Worm (Caenorhabditis elegans) whole organism, L1 larva: ENCODE results near the gene aqp-1.

ENCODE experiments used
- F16B12.6 ChIP-seq: fragments of 150-350 bp; optimal IDR thresholded peaks from 2 replicates; lab custom pipeline; 2014; ENCODE audit warnings: missing biosample characterization, missing genetic modification characterization
- aha-1 ChIP-seq: fragments of 150-350 bp; optimal IDR thresholded peaks from 2 replicates; lab custom pipeline; 2014; ENCODE audit warnings: missing biosample characterization, missing genetic modification characterization
- alr-1 ChIP-seq: fragments of 200-800 bp; sonication (Bioruptor generic); optimal IDR thresholded peaks from 2 replicates; lab custom pipeline; 2018; ENCODE audit warnings: borderline replicate concordance, mild to moderate bottlenecking, missing genetic modification characterization, missing compliant biosample characterization
- ama-1 ChIP-seq: fragments of 150-350 bp; optimal IDR thresholded peaks from 2 replicates; lab custom pipeline; 2014
- ceh-63 ChIP-seq: fragments of 200-800 bp; sonication (Bioruptor generic); optimal IDR thresholded peaks from 2 replicates; lab custom pipeline; 2018; ENCODE audit warnings: mild to moderate bottlenecking, missing genetic modification characterization, missing compliant biosample characterization
- ceh-8 ChIP-seq: fragments of 200-800 bp; sonication (Bioruptor generic); optimal IDR thresholded peaks from 2 replicates; lab custom pipeline; 2018; ENCODE audit warnings: mild to moderate bottlenecking, missing genetic modification characterization, moderate library complexity, missing compliant biosample characterization
- ceh-88 ChIP-seq: fragments of 200-800 bp; sonication (Bioruptor generic); IDR thresholded peaks from 2 replicates; pipeline ENCODE4 v1.3.6; 2022; ENCODE audit warnings: missing genetic modification characterization, missing compliant biosample characterization
- ceh-90 ChIP-seq: sonication (generic microtip); optimal IDR thresholded peaks from 2 replicates; lab custom pipeline; 2016; ENCODE audit warnings: missing genetic modification characterization, missing compliant biosample characterization
- ces-1 ChIP-seq: fragments of 150-350 bp; optimal IDR thresholded peaks from 2 replicates; lab custom pipeline; 2014; ENCODE audit warnings: missing biosample characterization, missing genetic modification reagents, missing genetic modification characterization
- dpl-1 ChIP-seq, 3 experiments: fragments of 150-350 bp in 2 of 3; sonication (generic microtip) in 1 of 3; optimal IDR thresholded peaks; 2 replicates each; lab custom pipeline; 2014 to 2017; ENCODE audit warnings: missing biosample characterization in 3 of 3, missing genetic modification characterization in 3 of 3, missing genetic modification reagents in 3 of 3
- dsc-1 ChIP-seq: sonication (generic microtip); optimal IDR thresholded peaks from 2 replicates; lab custom pipeline; 2016; ENCODE audit warnings: mild to moderate bottlenecking, missing genetic modification characterization, missing compliant biosample characterization
- efl-1 ChIP-seq, 4 experiments: fragments of 150-350 bp; optimal IDR thresholded peaks in 3 of 4; peaks in 1 of 4; 1 replicate in 1 of 4; 2 replicates in 3 of 4; lab custom pipeline; 2014; ENCODE audit warnings: missing biosample characterization in 2 of 4, missing genetic modification characterization in 2 of 4, missing genetic modification reagents in 2 of 4
- egl-13 ChIP-seq: sonication (generic microtip); optimal IDR thresholded peaks from 2 replicates; lab custom pipeline; 2016; ENCODE audit warnings: missing genotype, missing genetic modification reagents, missing genetic modification characterization, missing compliant biosample characterization
- elt-2 ChIP-seq: sonication (generic microtip); optimal IDR thresholded peaks from 2 replicates; lab custom pipeline; 2016; ENCODE audit warnings: missing genetic modification characterization, mild to moderate bottlenecking, inconsistent platforms, missing compliant biosample characterization, missing genetic modification reagents
- fkh-10 ChIP-seq: sonication (generic microtip); optimal IDR thresholded peaks from 2 replicates; lab custom pipeline; 2017; ENCODE audit warnings: missing biosample characterization, missing genetic modification reagents, missing genetic modification characterization
- fkh-4 ChIP-seq: sonication (generic microtip); optimal IDR thresholded peaks from 2 replicates; lab custom pipeline; 2016; ENCODE audit warnings: missing compliant biosample characterization, missing genetic modification characterization, borderline replicate concordance
- fkh-8 ChIP-seq: sonication (generic microtip); optimal IDR thresholded peaks from 2 replicates; lab custom pipeline; 2016; ENCODE audit warnings: mild to moderate bottlenecking, missing genetic modification characterization, missing compliant biosample characterization
- hlh-17 ChIP-seq: fragments of 200-800 bp; sonication (Bioruptor generic); optimal IDR thresholded peaks from 2 replicates; lab custom pipeline; 2018; ENCODE audit warnings: missing genetic modification characterization, mild to moderate bottlenecking, missing compliant biosample characterization, moderate library complexity, borderline replicate concordance
- irx-1 ChIP-seq: sonication (generic microtip); optimal IDR thresholded peaks from 2 replicates; lab custom pipeline; 2016; ENCODE audit warnings: missing genetic modification characterization, missing compliant biosample characterization
- isw-1 ChIP-seq: fragments of 200-800 bp; sonication (Bioruptor generic); IDR thresholded peaks from 2 replicates; pipeline ENCODE4 v1.3.6; 2022; ENCODE audit warnings: missing genetic modification characterization, missing compliant biosample characterization
- jun-1 ChIP-seq: fragments of 150-350 bp; optimal IDR thresholded peaks from 2 replicates; lab custom pipeline; 2014; ENCODE audit warnings: missing biosample characterization, missing genetic modification reagents, missing genetic modification characterization
- lin-13 ChIP-seq: fragments of 150-350 bp; optimal IDR thresholded peaks from 2 replicates; lab custom pipeline; 2014; ENCODE audit warnings: missing biosample characterization, missing genetic modification reagents, missing genetic modification characterization
- lin-15B ChIP-seq: fragments of 150-350 bp; sonication (generic microtip); optimal IDR thresholded peaks from 3 replicates; lab custom pipeline; 2014; ENCODE audit warnings: missing biosample characterization, missing genetic modification characterization
- lin-35 ChIP-seq, 2 experiments: fragments of 150-350 bp; optimal IDR thresholded peaks; 2 replicates each; lab custom pipeline; 2014; ENCODE audit warnings: missing biosample characterization in 2 of 2, missing genetic modification characterization in 2 of 2, missing genetic modification reagents in 2 of 2
- lin-39 ChIP-seq: fragments of 150-350 bp; optimal IDR thresholded peaks from 2 replicates; lab custom pipeline; 2014; ENCODE audit warnings: missing biosample characterization, missing genetic modification reagents, missing genetic modification characterization
- lsy-2 ChIP-seq, 2 experiments: fragments of 150-350 bp; optimal IDR thresholded peaks; 2 replicates each; lab custom pipeline; 2014; ENCODE audit warnings: missing biosample characterization in 2 of 2, missing genetic modification characterization in 2 of 2
- mab-9 ChIP-seq: fragments of 200-800 bp; sonication (Bioruptor generic); IDR thresholded peaks from 2 replicates; pipeline ENCODE4 v1.3.6; 2022; ENCODE audit warnings: missing genetic modification reagents, missing genetic modification characterization, missing compliant biosample characterization
- mdl-1 ChIP-seq, 2 experiments: fragments of 150-350 bp; optimal IDR thresholded peaks; 2 replicates each; lab custom pipeline; 2014 to 2017; ENCODE audit warnings: missing biosample characterization in 2 of 2, missing genetic modification characterization in 2 of 2, inconsistent platforms in 1 of 2
- mef-2 ChIP-seq: fragments of 150-350 bp; optimal IDR thresholded peaks from 2 replicates; lab custom pipeline; 2014; ENCODE audit warnings: missing biosample characterization, missing genetic modification characterization
- mep-1 ChIP-seq: fragments of 150-350 bp; optimal IDR thresholded peaks from 2 replicates; lab custom pipeline; 2014; ENCODE audit warnings: missing biosample characterization, missing genetic modification characterization
- nhr-11 ChIP-seq: fragments of 150-350 bp; optimal IDR thresholded peaks from 2 replicates; lab custom pipeline; 2014; ENCODE audit warnings: missing biosample characterization, missing genetic modification characterization
- nhr-20 ChIP-seq: sonication (generic microtip); optimal IDR thresholded peaks from 2 replicates; lab custom pipeline; 2016; ENCODE audit warnings: mild to moderate bottlenecking, missing genetic modification characterization, missing compliant biosample characterization
- nhr-28 ChIP-seq: fragments of 150-350 bp; optimal IDR thresholded peaks from 2 replicates; lab custom pipeline; 2014; ENCODE audit warnings: missing biosample characterization, missing genetic modification characterization
- nhr-47 ChIP-seq: sonication (generic microtip); optimal IDR thresholded peaks from 2 replicates; lab custom pipeline; 2016; ENCODE audit warnings: mild to moderate bottlenecking, missing genetic modification characterization, moderate library complexity, missing compliant biosample characterization
- nhr-85 ChIP-seq: sonication (generic microtip); peaks from one replicate; lab custom pipeline; 2016; ENCODE audit warnings: missing genetic modification characterization, inconsistent platforms, missing compliant biosample characterization
- nhr-90 ChIP-seq: sonication (generic microtip); optimal IDR thresholded peaks from 2 replicates; lab custom pipeline; 2016; ENCODE audit warnings: mild to moderate bottlenecking, missing genetic modification characterization, missing compliant biosample characterization; ENCODE audit not compliant: poor library complexity
- pag-3 ChIP-seq: sonication (generic microtip); optimal IDR thresholded peaks from 2 replicates; lab custom pipeline; 2017; ENCODE audit warnings: missing genetic modification characterization, mild to moderate bottlenecking, missing compliant biosample characterization, antibody characterized with exemption, borderline replicate concordance; ENCODE audit not compliant: insufficient read depth
- skn-1 ChIP-seq: fragments of 150-350 bp; optimal IDR thresholded peaks from 2 replicates; lab custom pipeline; 2014; ENCODE audit warnings: missing biosample characterization, missing genetic modification characterization
- snpc-4 ChIP-seq: fragments of 150-350 bp; optimal IDR thresholded peaks from 2 replicates; lab custom pipeline; 2014; ENCODE audit warnings: missing biosample characterization, missing genetic modification characterization
- sup-37 ChIP-seq: fragments of 200-800 bp; sonication (Bioruptor generic); optimal IDR thresholded peaks from 2 replicates; lab custom pipeline; 2018; ENCODE audit warnings: mild to moderate bottlenecking, missing genetic modification characterization, missing compliant biosample characterization
- tlp-1 ChIP-seq: fragments of 150-350 bp; optimal IDR thresholded peaks from 2 replicates; lab custom pipeline; 2014; ENCODE audit warnings: missing biosample characterization, missing genetic modification characterization
- unc-130 ChIP-seq: fragments of 150-350 bp; optimal IDR thresholded peaks from 2 replicates; lab custom pipeline; 2017; ENCODE audit warnings: missing biosample characterization, missing genetic modification characterization, inconsistent platforms
- unc-30 ChIP-seq: sonication (generic microtip); optimal IDR thresholded peaks from 2 replicates; lab custom pipeline; 2017; ENCODE audit warnings: missing biosample characterization, missing genetic modification characterization
- unc-98 ChIP-seq: fragments of 200-800 bp; sonication (Bioruptor generic); IDR thresholded peaks from 2 replicates; pipeline ENCODE4 v1.3.6; 2022; ENCODE audit warnings: missing genetic modification characterization, missing compliant biosample characterization
- zag-1 ChIP-seq: fragments of 150-350 bp; optimal IDR thresholded peaks from 2 replicates; lab custom pipeline; 2014; ENCODE audit warnings: missing biosample characterization, missing genetic modification characterization
- zip-4 ChIP-seq: fragments of 200-800 bp; sonication (Bioruptor generic); optimal IDR thresholded peaks from 2 replicates; lab custom pipeline; 2018; ENCODE audit warnings: mild to moderate bottlenecking, missing genetic modification characterization, moderate library complexity, missing compliant biosample characterization

Gene aqp-1

DNA sequence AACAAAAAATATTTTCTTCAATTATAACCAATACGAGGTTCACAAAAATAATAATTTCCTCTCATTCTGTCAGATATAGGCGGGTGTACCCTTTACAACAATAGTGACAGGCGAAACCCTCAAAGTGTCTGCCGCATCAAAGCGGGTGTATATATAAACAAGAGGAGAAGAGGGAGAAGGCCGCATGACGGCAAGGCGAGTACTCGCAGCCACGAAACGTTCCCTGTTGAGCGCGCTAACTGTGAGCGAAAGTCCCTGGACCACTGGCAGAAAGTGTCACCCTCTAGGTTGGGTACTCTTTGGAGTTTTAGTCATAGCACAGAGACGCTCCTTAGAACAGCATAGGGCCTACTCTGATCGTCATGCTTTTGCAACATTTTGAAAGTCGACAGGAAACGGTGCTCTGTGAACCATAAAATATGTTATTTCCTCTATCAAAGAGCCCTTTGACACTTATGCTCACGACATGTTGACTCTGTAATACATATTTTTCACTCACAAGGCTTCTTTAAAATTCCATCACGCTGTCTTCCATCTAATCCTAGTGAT is 38.0 kb downstream of the aqp-1 start, which contains the start of gene pcrg-1 (continued):
- no peak for TF ChIP-seq hlh-17 (GFP tag; lab: Kevin White, UChicago)
- peak; percentile 53 to 72 for TF ChIP-seq lin-35 (GFP tag; optimal IDR thresholded peaks at IDR 0.05; lab: Kevin White, UChicago)
- no peak for TF ChIP-seq tlp-1 (tag; lab: Kevin White, UChicago)
- TF ChIP-seq lin-15B (tag; lab: Kevin White, UChicago), result no peak
- TF ChIP-seq nhr-47 (tag; lab: Kevin White, UChicago), result peak; percentile 90
- 0 out of 2 replicates have a peak, but pooled peaks have one; percentile 9 for TF ChIP-seq unc-98 (GFP tag; lab: Robert Waterston, UW)
- peak; percentile 76 for TF ChIP-seq elt-2 (tag; lab: Kevin White, UChicago)
- TF ChIP-seq jun-1 (tag; lab: Kevin White, UChicago), result peak; percentile 39
- peak; percentile 42 for TF ChIP-seq isw-1
- peak; percentile 99 for TF ChIP-seq snpc-4
- TF ChIP-seq dsc-1, result peak; percentile 87
- peak; percentile 84 for TF ChIP-seq sup-37 (GFP tag; lab: Kevin White, UChicago)
- TF ChIP-seq ceh-8 (GFP tag; lab: Kevin White, UChicago), result peak; percentile 72
- TF ChIP-seq dpl-1 (GFP tag; optimal IDR thresholded peaks at IDR 0.05; lab: Kevin White, UChicago), result peak; percentile 45 to 59 (median 56)
- TF ChIP-seq nhr-85, result peak; percentile 92
- TF ChIP-seq fkh-8 (tag; lab: Kevin White, UChicago), result no peak
- no peak for TF ChIP-seq ceh-90 (tag; lab: Kevin White, UChicago)
- TF ChIP-seq nhr-20, result peak; percentile 89
- peak; percentile 8 for TF ChIP-seq F16B12.6 (tag; lab: Kevin White, UChicago)
- TF ChIP-seq skn-1 (tag; lab: Kevin White, UChicago), result no peak
- peak; percentile 72 for TF ChIP-seq mab-9 (GFP tag; lab: Robert Waterston, UW)
- TF ChIP-seq lsy-2 (tag; optimal IDR thresholded peaks at IDR 0.05; lab: Kevin White, UChicago), result peak; percentile 54 to 81
- peak; percentile 23 for TF ChIP-seq mef-2
- peak; percentile 58 to 75 for TF ChIP-seq efl-1 (optimal IDR thresholded peaks at IDR 0.05; lab: Kevin White, UChicago)
- peak; percentile 58 to 97 for TF ChIP-seq efl-1 (GFP tag; optimal IDR thresholded peaks at IDR 0.05 in 1 of 2; lab: Kevin White, UChicago)
- no peak for TF ChIP-seq aha-1 (tag; lab: Kevin White, UChicago)
- no peak for TF ChIP-seq fkh-10 (GFP tag; lab: Kevin White, UChicago)
- peak in 1 of 2 experiments; percentile 77 for TF ChIP-seq mdl-1 (tag; optimal IDR thresholded peaks at IDR 0.05; lab: Kevin White, UChicago)
- peak; percentile 80 for TF ChIP-seq irx-1 (tag; lab: Kevin White, UChicago)
- TF ChIP-seq pag-3 (tag; lab: Kevin White, UChicago), result no peak
- peak; percentile 76 for TF ChIP-seq ceh-88 (GFP tag; lab: Robert Waterston, UW)
- TF ChIP-seq nhr-11 (tag; lab: Kevin White, UChicago), result no peak
- peak; percentile 89 for TF ChIP-seq nhr-90 (tag; lab: Kevin White, UChicago)
- TF ChIP-seq lin-13 (GFP tag; lab: Kevin White, UChicago), result peak; percentile 64
- no peak for TF ChIP-seq ces-1 (GFP tag; lab: Kevin White, UChicago)
- no peak for TF ChIP-seq unc-30
- peak; percentile 74 for TF ChIP-seq mep-1 (tag; lab: Kevin White, UChicago)
- no peak for TF ChIP-seq ama-1 (lab: Kevin White, UChicago)
- peak; percentile 73 for TF ChIP-seq zip-4 (GFP tag; lab: Kevin White, UChicago)
- no peak for TF ChIP-seq nhr-28
- TF ChIP-seq zag-1 (tag; lab: Kevin White, UChicago), result no peak
- no peak for TF ChIP-seq fkh-4 (tag; lab: Kevin White, UChicago)
- no peak for TF ChIP-seq alr-1 (tag; lab: Kevin White, UChicago)
- peak; percentile 67 for TF ChIP-seq ceh-63 (GFP tag; lab: Kevin White, UChicago)
- TF ChIP-seq lin-39 (tag; lab: Kevin White, UChicago), result peak; percentile 71
- TF ChIP-seq egl-13 (tag; lab: Kevin White, UChicago), result peak; percentile 23
- TF ChIP-seq unc-130 (tag; lab: Kevin White, UChicago), result peak; percentile 24
